Fruit fly (Drosophila melanogaster) whole organism, embryonic: Measurements from ENCODE around the gene CG5846.

Source experiments
- Antp ChIP-seq: fragments of 200-800 bp; sonication (Bioruptor generic); optimal IDR thresholded peaks from 3 replicates; lab custom pipeline; 2016; ENCODE audit warnings: missing biosample characterization, missing genetic modification characterization
- Atf6 ChIP-seq: fragments of 200-800 bp; sonication (Bioruptor generic); IDR thresholded peaks from 2 replicates; pipeline ENCODE4 v1.3.6; 2022; ENCODE audit warnings: missing biosample characterization, missing genetic modification characterization
- B-H2 ChIP-seq: fragments of 200-800 bp; sonication (Bioruptor generic); optimal IDR thresholded peaks from 2 replicates; lab custom pipeline; 2018; ENCODE audit warnings: missing biosample characterization, mild to moderate bottlenecking, missing genetic modification characterization
- Blimp-1 ChIP-seq: fragments of 200-800 bp; sonication (Bioruptor generic); optimal IDR thresholded peaks from 3 replicates; lab custom pipeline; 2018; ENCODE audit warnings: missing biosample characterization, missing genetic modification characterization, mild to moderate bottlenecking, moderate library complexity, missing genetic modification reagents
- CG10565 ChIP-seq: fragments of 200-800 bp; sonication (Bioruptor generic); optimal IDR thresholded peaks from 3 replicates; lab custom pipeline; 2016; ENCODE audit warnings: missing biosample characterization, mild to moderate bottlenecking, missing genetic modification characterization
- CG11247 ChIP-seq: fragments of 200-800 bp; sonication (Bioruptor generic); IDR thresholded peaks from 2 replicates; pipeline ENCODE4 v1.3.6; 2022; ENCODE audit warnings: missing biosample characterization, missing genetic modification characterization
- CG1233 ChIP-seq: fragments of 200-800 bp; sonication (Bioruptor generic); optimal IDR thresholded peaks from 4 replicates; lab custom pipeline; 2018; ENCODE audit warnings: missing biosample characterization, mild to moderate bottlenecking, missing genetic modification characterization
- CG14014 ChIP-seq: fragments of 200-800 bp; sonication (Bioruptor generic); IDR thresholded peaks from 2 replicates; pipeline ENCODE4 v1.3.6; 2022; ENCODE audit warnings: missing biosample characterization, missing genetic modification characterization
- CG15479 ChIP-seq: fragments of 200-800 bp; sonication (Bioruptor generic); optimal IDR thresholded peaks from 3 replicates; lab custom pipeline; 2019; ENCODE audit warnings: missing biosample characterization, mild to moderate bottlenecking, missing genetic modification characterization, moderate library complexity
- CG17328 ChIP-seq: fragments of 200-800 bp; sonication (Bioruptor generic); IDR thresholded peaks from 2 replicates; pipeline ENCODE4 v1.3.6; 2022; ENCODE audit warnings: missing biosample characterization, missing genetic modification characterization
- CG17359 ChIP-seq: fragments of 200-800 bp; sonication (Bioruptor generic); optimal IDR thresholded peaks from 3 replicates; lab custom pipeline; 2018; ENCODE audit warnings: missing biosample characterization, mild to moderate bottlenecking, missing genetic modification characterization, moderate library complexity
- CG18764 ChIP-seq: fragments of 200-800 bp; sonication (Bioruptor generic); optimal IDR thresholded peaks from 3 replicates; lab custom pipeline; 2016; ENCODE audit warnings: missing biosample characterization, missing genetic modification characterization
- CG2129 ChIP-seq: fragments of 200-800 bp; sonication (Bioruptor generic); IDR thresholded peaks from 2 replicates; pipeline ENCODE4 v1.3.6; 2022; ENCODE audit warnings: missing biosample characterization, missing genetic modification characterization; ENCODE audit not compliant: partially characterized antibody
- CG3995 ChIP-seq: fragments of 200-800 bp; sonication (Bioruptor generic); optimal IDR thresholded peaks from 3 replicates; lab custom pipeline; 2016; ENCODE audit warnings: missing biosample characterization, missing genetic modification characterization
- CG6791 ChIP-seq: fragments of 200-800 bp; sonication (Bioruptor generic); IDR thresholded peaks from 3 replicates; pipeline ENCODE4 v1.3.6; 2022; ENCODE audit warnings: missing biosample characterization, missing genetic modification characterization; ENCODE audit not compliant: partially characterized antibody
- CG8290 ChIP-seq, 3 experiments: fragments of 200-800 bp; sonication (Bioruptor generic); optimal IDR thresholded peaks; 2 replicates each; lab custom pipeline; 2016 to 2019; ENCODE audit warnings: missing biosample characterization in 3 of 3, missing genetic modification characterization in 3 of 3, mild to moderate bottlenecking in 2 of 3, moderate library complexity in 1 of 3
- CG8478 ChIP-seq: fragments of >200 bp; optimal IDR thresholded peaks from 2 replicates; lab custom pipeline; 2018
- CG9817 ChIP-seq: fragments of 200-800 bp; sonication (Bioruptor generic); optimal IDR thresholded peaks from 2 replicates; lab custom pipeline; 2018; ENCODE audit warnings: missing biosample characterization, mild to moderate bottlenecking, missing genetic modification characterization, moderate library complexity
- CkIIα-i1 ChIP-seq: fragments of 200-800 bp; sonication (Bioruptor generic); IDR thresholded peaks from 2 replicates; pipeline ENCODE4 v1.3.6; 2022; ENCODE audit warnings: missing biosample characterization, missing genetic modification characterization
- H15 ChIP-seq: fragments of 200-800 bp; sonication (Bioruptor generic); IDR thresholded peaks from 3 replicates; pipeline ENCODE4 v1.3.6; 2022; ENCODE audit warnings: missing biosample characterization, missing genetic modification characterization
- HLH4C ChIP-seq: fragments of 200-800 bp; sonication (Bioruptor generic); IDR thresholded peaks from 3 replicates; pipeline ENCODE4 v1.3.6; 2022; ENCODE audit warnings: missing biosample characterization, missing genetic modification characterization; ENCODE audit not compliant: partially characterized antibody
- HmgZ ChIP-seq: fragments of 200-800 bp; sonication (Bioruptor generic); optimal IDR thresholded peaks from 2 replicates; lab custom pipeline; 2018; ENCODE audit warnings: missing biosample characterization, mild to moderate bottlenecking, missing genetic modification characterization
- Lhr ChIP-seq: fragments of 200-800 bp; sonication (Bioruptor generic); optimal IDR thresholded peaks from 3 replicates; lab custom pipeline; 2017; ENCODE audit warnings: mild to moderate bottlenecking, missing biosample characterization, missing genetic modification reagents, missing genetic modification characterization
- Lpt ChIP-seq: fragments of >200 bp; optimal IDR thresholded peaks from 2 replicates; lab custom pipeline; 2018; ENCODE audit warnings: missing biosample characterization, missing genetic modification characterization
- NK7.1 ChIP-seq: fragments of 200-800 bp; sonication (Bioruptor generic); optimal IDR thresholded peaks from 3 replicates; lab custom pipeline; 2016; ENCODE audit warnings: missing biosample characterization, missing genetic modification characterization
- Nf-YC ChIP-seq: fragments of 200-800 bp; optimal IDR thresholded peaks from 3 replicates; lab custom pipeline; 2019; ENCODE audit warnings: missing biosample characterization, mild to moderate bottlenecking, missing genetic modification characterization, moderate library complexity
- Rfx ChIP-seq: fragments of 200-800 bp; sonication (Bioruptor generic); IDR thresholded peaks from 2 replicates; pipeline ENCODE4 v1.3.6; 2022; ENCODE audit warnings: missing biosample characterization, missing genetic modification characterization
- Rx ChIP-seq: fragments of 200-800 bp; sonication (Bioruptor generic); IDR thresholded peaks from 2 replicates; pipeline ENCODE4 v1.3.6; 2022; ENCODE audit warnings: missing biosample characterization, missing genetic modification characterization
- Sin3A ChIP-seq: fragments of >200 bp; optimal IDR thresholded peaks from 2 replicates; lab custom pipeline; 2018
- Trl ChIP-seq, 3 experiments: fragments of >200 bp in 2 of 3; fragments of 200-800 bp in 1 of 3; sonication (Bioruptor generic) in 1 of 3; optimal IDR thresholded peaks; 2 replicates in 1 of 3; 3 replicates in 2 of 3; lab custom pipeline; 2016 to 2017; ENCODE audit warnings: missing biosample characterization in 1 of 3, missing genetic modification characterization in 1 of 3
- al ChIP-seq: fragments of 200-800 bp; sonication (Bioruptor generic); IDR thresholded peaks from 2 replicates; pipeline ENCODE4 v1.3.6; 2022; ENCODE audit warnings: missing biosample characterization, missing genetic modification characterization
- ap ChIP-seq: fragments of 200-800 bp; sonication (Bioruptor generic); IDR thresholded peaks from 2 replicates; pipeline ENCODE4 v1.3.6; 2022; ENCODE audit warnings: missing biosample characterization, missing genetic modification characterization
- az2 ChIP-seq: fragments of 200-800 bp; sonication (Bioruptor generic); optimal IDR thresholded peaks from 3 replicates; lab custom pipeline; 2016; ENCODE audit warnings: missing biosample characterization, missing genetic modification characterization
- ci ChIP-seq: fragments of 200-800 bp; sonication (Bioruptor generic); IDR thresholded peaks from 3 replicates; pipeline ENCODE4 v1.3.6; 2022; ENCODE audit warnings: missing biosample characterization, missing genetic modification characterization
- danr ChIP-seq: fragments of 200-800 bp; sonication (Bioruptor generic); IDR thresholded peaks from 2 replicates; pipeline ENCODE4 v1.3.6; 2022; ENCODE audit warnings: missing biosample characterization, missing genetic modification characterization
- dysf ChIP-seq: fragments of 200-800 bp; sonication (Bioruptor generic); IDR thresholded peaks from 3 replicates; pipeline ENCODE4 v1.3.6; 2022; ENCODE audit warnings: missing biosample characterization, missing genetic modification characterization
- fd102C ChIP-seq: fragments of 200-800 bp; sonication (Bioruptor generic); optimal IDR thresholded peaks from 2 replicates; lab custom pipeline; 2018; ENCODE audit warnings: missing biosample characterization, mild to moderate bottlenecking, missing genetic modification characterization, moderate library complexity
- jumu ChIP-seq: fragments of 200-800 bp; sonication (Bioruptor generic); optimal IDR thresholded peaks from 3 replicates; lab custom pipeline; 2016; ENCODE audit warnings: missing biosample characterization, missing genetic modification characterization
- kni ChIP-seq: fragments of 200-800 bp; sonication (Bioruptor generic); optimal IDR thresholded peaks from 3 replicates; lab custom pipeline; 2017; ENCODE audit warnings: mild to moderate bottlenecking, missing biosample characterization, missing genetic modification reagents, missing genetic modification characterization
- lab ChIP-seq: fragments of 200-800 bp; sonication (Bioruptor generic); optimal IDR thresholded peaks from 3 replicates; lab custom pipeline; 2017; ENCODE audit warnings: missing biosample characterization, missing genetic modification characterization, mild to moderate bottlenecking, moderate library complexity, missing genetic modification reagents
- lbe ChIP-seq: fragments of 200-800 bp; sonication (Bioruptor generic); optimal IDR thresholded peaks from 2 replicates; lab custom pipeline; 2016; ENCODE audit warnings: missing biosample characterization, mild to moderate bottlenecking, missing genetic modification characterization
- pho ChIP-seq: fragments of 200-800 bp; sonication (Bioruptor generic); optimal IDR thresholded peaks from 2 replicates; lab custom pipeline; 2016; ENCODE audit warnings: missing biosample characterization, missing genetic modification characterization
- sens ChIP-seq: fragments of 200-800 bp; sonication (Bioruptor generic); peaks from one replicate; lab custom pipeline; 2016; ENCODE audit warnings: missing biosample characterization, missing genetic modification characterization
- sens-2 ChIP-seq: fragments of 200-800 bp; sonication (Bioruptor generic); IDR thresholded peaks from 2 replicates; pipeline ENCODE4 v1.3.6; 2022; ENCODE audit warnings: missing biosample characterization, missing genetic modification characterization
- sisA ChIP-seq: fragments of 200-800 bp; sonication (Bioruptor generic); IDR thresholded peaks from 2 replicates; pipeline ENCODE4 v1.3.6; 2022; ENCODE audit warnings: missing biosample characterization, missing genetic modification characterization
- so ChIP-seq: fragments of 200-800 bp; sonication (Bioruptor generic); IDR thresholded peaks from 3 replicates; pipeline ENCODE4 v1.3.6; 2022; ENCODE audit warnings: missing biosample characterization, missing genetic modification characterization
- sqz ChIP-seq: fragments of 200-800 bp; sonication (Bioruptor generic); optimal IDR thresholded peaks from 3 replicates; lab custom pipeline; 2018; ENCODE audit warnings: missing biosample characterization, mild to moderate bottlenecking, missing genetic modification characterization
- tx ChIP-seq: fragments of 200-800 bp; sonication (Bioruptor generic); optimal IDR thresholded peaks from 2 replicates; lab custom pipeline; 2016; ENCODE audit warnings: missing biosample characterization, missing genetic modification characterization
- zen ChIP-seq: fragments of 200-800 bp; sonication (Bioruptor generic); optimal IDR thresholded peaks from 3 replicates; lab custom pipeline; 2018; ENCODE audit warnings: missing biosample characterization, mild to moderate bottlenecking, missing genetic modification characterization, moderate library complexity

The CG5846 gene

DNA sequence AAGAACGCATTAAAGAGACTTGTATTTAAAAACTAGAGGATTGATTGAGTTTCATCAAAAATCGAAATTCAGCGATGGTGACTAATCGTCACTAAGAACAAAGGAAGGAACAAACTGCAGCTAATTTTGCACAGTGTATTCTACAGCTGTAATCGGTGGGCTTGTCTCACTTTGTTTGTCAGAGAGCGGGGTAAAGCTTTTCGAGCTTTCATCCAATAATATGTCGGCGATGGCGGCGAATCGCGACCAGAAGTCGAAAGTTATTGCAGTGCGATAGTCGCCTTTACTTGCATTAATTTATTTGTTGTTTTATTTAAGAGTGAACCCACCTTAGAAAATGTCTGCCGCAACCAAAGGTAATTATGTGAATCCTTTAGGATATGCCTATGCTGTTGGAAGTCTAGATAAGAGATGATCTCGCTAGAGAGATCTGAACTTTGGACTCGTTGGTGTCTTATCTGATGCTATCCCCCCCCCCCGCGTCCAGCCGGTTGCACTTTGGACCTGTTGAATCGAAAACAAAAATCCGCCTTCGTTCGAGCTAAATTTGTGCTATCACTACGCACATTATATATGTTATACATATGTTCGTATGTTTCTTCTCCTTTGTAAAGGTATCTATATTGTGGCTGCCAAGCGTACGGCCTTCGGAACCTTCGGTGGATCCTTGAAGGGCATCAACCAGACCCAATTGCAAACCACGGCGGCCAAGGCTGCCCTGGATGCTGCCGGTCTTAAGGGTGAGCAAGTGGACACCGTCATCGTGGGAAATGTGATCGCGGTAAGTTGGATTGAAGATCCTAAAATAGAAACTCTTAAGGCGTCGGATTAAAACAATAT is 41.8 kb downstream of the CG5846 start, which contains the start of gene yip2 (continued):
- TF ChIP-seq zen (tag; lab: Kevin White, UChicago) (no peak), CG17328 (GFP tag; lab: Robert Waterston, UW) (peak; percentile 69), Rx (GFP tag; lab: Robert Waterston, UW) (no peak), fd102C (GFP tag; lab: Kevin White, UChicago) (no peak), danr (GFP tag; lab: Robert Waterston, UW) (no peak), CG2129 (GFP tag; lab: Robert Waterston, UW) (no peak), ap (GFP tag; lab: Robert Waterston, UW) (peak; percentile 52), CG10565 (no peak), H15 (GFP tag; lab: Robert Waterston, UW) (peak; percentile 31; the same call in 1 of the 3 replicates), sisA (GFP tag; lab: Robert Waterston, UW) (0 out of 2 replicates have a peak, but pooled peaks have one; percentile 17), kni (GFP tag; lab: Kevin White, UChicago) (no peak), az2 (GFP tag; lab: Kevin White, UChicago) (peak; percentile 53), lbe (GFP tag; lab: Kevin White, UChicago) (peak; percentile 75), CkIIα-i1 (no peak), CG17359 (tag; lab: Kevin White, UChicago) (peak; percentile 62), ci (GFP tag; lab: Robert Waterston, UW) (peak; percentile 93), B-H2 (peak; percentile 66), CG14014 (GFP tag; lab: Robert Waterston, UW) (peak; percentile 70), HLH4C (GFP tag; lab: Robert Waterston, UW) (no peak), Antp (GFP tag; lab: Kevin White, UChicago) (peak; percentile 55), NK7.1 (no peak), jumu (GFP tag; lab: Kevin White, UChicago) (peak; percentile 56), CG1233 (GFP tag; lab: Kevin White, UChicago) (no peak), CG6791 (no peak), CG18764 (GFP tag; lab: Kevin White, UChicago) (peak; percentile 1), CG9817 (tag; lab: Kevin White, UChicago) (peak; percentile 39), Nf-YC (tag; lab: Kevin White, UChicago) (peak; percentile 67), sqz (GFP tag; lab: Kevin White, UChicago) (no peak), al (GFP tag; lab: Robert Waterston, UW) (no peak; the same call in 1 of the 2 replicates), CG3995 (peak; percentile 14), CG15479 (GFP tag; lab: Kevin White, UChicago) (no peak), dysf (GFP tag; lab: Robert Waterston, UW) (peak; percentile 67; the same call in 1 of the 3 replicates), CG8290 (GFP tag; optimal IDR thresholded peaks at IDR 0.05; lab: Kevin White, UChicago) (no peak), CG8290 (tag; optimal IDR thresholded peaks at IDR 0.05; lab: Kevin White, UChicago) (peak in 1 of 2 experiments; percentile 86), HmgZ (tag; lab: Kevin White, UChicago) (peak; percentile 79), Rfx (GFP tag; lab: Robert Waterston, UW) (peak; percentile 81), lab (GFP tag; lab: Kevin White, UChicago) (peak; percentile 79), Trl (optimal IDR thresholded peaks at IDR 0.05; lab: Kevin White, UChicago) (peak in 1 of 2 experiments; percentile 18), Trl (GFP tag; optimal IDR thresholded peaks at IDR 0.05; lab: Kevin White, UChicago) (peak; percentile 59), Atf6 (GFP tag; lab: Robert Waterston, UW) (peak; percentile 78), sens-2 (GFP tag; lab: Robert Waterston, UW) (peak; percentile 45; the same call in 1 of the 2 replicates), so (GFP tag; lab: Robert Waterston, UW) (peak; percentile 80; the same call in 2 of the 3 replicates), Sin3A (lab: Kevin White, UChicago) (no peak), sens (GFP tag; lab: Kevin White, UChicago) (peak; percentile 83), tx (GFP tag; lab: Kevin White, UChicago) (peak; percentile 18), Blimp-1 (GFP tag; lab: Kevin White, UChicago) (peak; percentile 42), pho (peak; percentile 58), CG8478 (lab: Kevin White, UChicago) (no peak), Lpt (GFP tag; lab: Kevin White, UChicago) (no peak), CG11247 (peak; percentile 40), Lhr (no peak)
